Fruit fly (Drosophila melanogaster) whole organism, wandering third instar larva: Measurements from ENCODE around the gene Faa.

Source experiments
- Abd-B ChIP-seq: fragments of >200 bp; optimal IDR thresholded peaks from 2 replicates; lab custom pipeline; 2017; ENCODE audit warnings: missing biosample characterization, missing genetic modification characterization
- CG9705 ChIP-seq: fragments of 200-800 bp; sonication (Bioruptor generic); optimal IDR thresholded peaks from 2 replicates; lab custom pipeline; 2018; ENCODE audit warnings: missing biosample characterization, mild to moderate bottlenecking, missing genetic modification characterization
- CrebA ChIP-seq: fragments of 200-800 bp; sonication (Bioruptor generic); optimal IDR thresholded peaks from 2 replicates; lab custom pipeline; 2016; ENCODE audit warnings: missing biosample characterization, mild to moderate bottlenecking, missing genetic modification characterization, borderline replicate concordance
- Dfd ChIP-seq: fragments of >200 bp; optimal IDR thresholded peaks from 2 replicates; lab custom pipeline; 2017; ENCODE audit warnings: missing biosample characterization, missing genetic modification characterization
- GATAd ChIP-seq: sonication (Bioruptor generic); optimal IDR thresholded peaks from 2 replicates; lab custom pipeline; 2016; ENCODE audit warnings: missing biosample characterization, missing genetic modification characterization
- HLH106 ChIP-seq: fragments of 200-800 bp; optimal IDR thresholded peaks from 3 replicates; lab custom pipeline; 2019; ENCODE audit warnings: missing biosample characterization, mild to moderate bottlenecking, missing genetic modification characterization, moderate library complexity
- Hnf4 ChIP-seq: fragments of 200-800 bp; sonication (Bioruptor generic); optimal IDR thresholded peaks from 2 replicates; lab custom pipeline; 2016; ENCODE audit warnings: missing biosample characterization, mild to moderate bottlenecking, missing genetic modification characterization
- Jra ChIP-seq: sonication (Bioruptor generic); optimal IDR thresholded peaks from 2 replicates; lab custom pipeline; 2016; ENCODE audit warnings: missing biosample characterization, missing genetic modification characterization
- Mio ChIP-seq: sonication (Bioruptor generic); optimal IDR thresholded peaks from 2 replicates; lab custom pipeline; 2016; ENCODE audit warnings: missing biosample characterization, missing genetic modification characterization
- Myc ChIP-seq: fragments of >200 bp; optimal IDR thresholded peaks from 2 replicates; lab custom pipeline; 2017
- N ChIP-seq: fragments of >200 bp; optimal IDR thresholded peaks from 2 replicates; lab custom pipeline; 2018; ENCODE audit warnings: missing biosample characterization, missing external identifiers, missing genetic modification characterization
- OdsH ChIP-seq: fragments of 200-800 bp; sonication (Bioruptor generic); optimal IDR thresholded peaks from 2 replicates; lab custom pipeline; 2016; ENCODE audit warnings: missing biosample characterization, mild to moderate bottlenecking, missing genetic modification characterization
- Sp1 ChIP-seq: fragments of 200-800 bp; sonication (Bioruptor generic); optimal IDR thresholded peaks from 3 replicates; lab custom pipeline; 2019; ENCODE audit warnings: missing biosample characterization, mild to moderate bottlenecking, missing genetic modification characterization, moderate library complexity
- Vsx2 ChIP-seq: fragments of 200-300, 225-300 bp; sonication (Bioruptor generic); optimal IDR thresholded peaks from 2 replicates; lab custom pipeline; 2018; ENCODE audit warnings: missing biosample characterization, missing genetic modification characterization; ENCODE audit not compliant: partially characterized antibody
- br ChIP-seq: fragments of 200-800 bp; sonication (Bioruptor generic); optimal IDR thresholded peaks from 2 replicates; lab custom pipeline; 2016; ENCODE audit warnings: missing biosample characterization, missing genetic modification characterization
- dl ChIP-seq, 2 experiments: fragments of 175-275, 200-275 bp in 1 of 2; fragments of 200-275 bp in 1 of 2; sonication (Bioruptor generic); optimal IDR thresholded peaks; lab custom pipeline; 2018; ENCODE audit warnings: mild to moderate bottlenecking in 2 of 2, missing biosample characterization in 2 of 2, missing genetic modification characterization in 2 of 2, moderate library complexity in 2 of 2; ENCODE audit not compliant: partially characterized antibody in 2 of 2, insufficient read depth in 1 of 2
- dmrt93B ChIP-seq: fragments of 200-800 bp; sonication (Bioruptor generic); optimal IDR thresholded peaks from 2 replicates; lab custom pipeline; 2018; ENCODE audit warnings: missing biosample characterization, mild to moderate bottlenecking, missing genetic modification characterization
- dsf ChIP-seq: sonication (Bioruptor generic); optimal IDR thresholded peaks from 2 replicates; lab custom pipeline; 2016; ENCODE audit warnings: missing biosample characterization, missing genetic modification characterization, borderline replicate concordance
- ey ChIP-seq: fragments of 200-800 bp; sonication (Bioruptor generic); optimal IDR thresholded peaks from 2 replicates; lab custom pipeline; 2016; ENCODE audit warnings: missing biosample characterization, missing genetic modification characterization
- foxo ChIP-seq, 2 experiments: fragments of 200-800 bp; sonication (Bioruptor generic); optimal IDR thresholded peaks; 2 replicates in 1 of 2; 3 replicates in 1 of 2; lab custom pipeline; 2016 to 2017; ENCODE audit warnings: missing biosample characterization in 2 of 2, missing genetic modification characterization in 2 of 2
- fru ChIP-seq: fragments of 200-800 bp; sonication (Bioruptor generic); optimal IDR thresholded peaks from 3 replicates; lab custom pipeline; 2016; ENCODE audit warnings: missing biosample characterization, mild to moderate bottlenecking, missing genetic modification characterization
- h ChIP-seq: fragments of 200-800 bp; sonication (Bioruptor generic); optimal IDR thresholded peaks from 3 replicates; lab custom pipeline; 2016; ENCODE audit warnings: missing biosample characterization, mild to moderate bottlenecking, missing genetic modification characterization
- jim ChIP-seq: fragments of 175-275, 200-325 bp; sonication (Bioruptor generic); optimal IDR thresholded peaks from 2 replicates; lab custom pipeline; 2016; ENCODE audit warnings: missing biosample characterization, mild to moderate bottlenecking, missing genetic modification characterization
- lola ChIP-seq: fragments of >200 bp; optimal IDR thresholded peaks from 2 replicates; lab custom pipeline; 2017; ENCODE audit warnings: missing biosample characterization, missing genetic modification characterization
- psq ChIP-seq: fragments of 200-800 bp; sonication (Bioruptor generic); optimal IDR thresholded peaks from 3 replicates; lab custom pipeline; 2017; ENCODE audit warnings: missing biosample characterization, mild to moderate bottlenecking, missing genetic modification characterization, moderate library complexity
- rgr ChIP-seq: fragments of 200-800 bp; sonication (Bioruptor generic); optimal IDR thresholded peaks from 3 replicates; lab custom pipeline; 2016; ENCODE audit warnings: missing biosample characterization, mild to moderate bottlenecking, missing genetic modification characterization
- sage ChIP-seq: fragments of 200-800 bp; sonication (Bioruptor generic); optimal IDR thresholded peaks from 2 replicates; lab custom pipeline; 2016; ENCODE audit warnings: missing biosample characterization, mild to moderate bottlenecking, missing genetic modification characterization
- sv ChIP-seq: fragments of 200-800 bp; sonication (Bioruptor generic); optimal IDR thresholded peaks from 3 replicates; lab custom pipeline; 2016; ENCODE audit warnings: missing biosample characterization, missing genetic modification characterization
- tai ChIP-seq: sonication (Bioruptor generic); optimal IDR thresholded peaks from 2 replicates; lab custom pipeline; 2016; ENCODE audit warnings: missing biosample characterization, missing genetic modification characterization
- woc ChIP-seq: sonication (Bioruptor generic); optimal IDR thresholded peaks from 2 replicates; lab custom pipeline; 2016; ENCODE audit warnings: missing biosample characterization, mild to moderate bottlenecking, missing genetic modification characterization

Faa gene

dm6 chr3L:4047635-4048034, 26.1 kb downstream of the Faa start, which contains the start of gene Dpy-30L2:
Gene Dpy-30L2 (minus strand): TSS chr3L:4047735.
- TF ChIP-seq Jra (GFP tag; lab: Kevin White, UChicago) = no peak
- TF ChIP-seq GATAd (GFP tag; lab: Kevin White, UChicago) = no peak
- no peak for TF ChIP-seq Mio (GFP tag; lab: Kevin White, UChicago)
- TF ChIP-seq Dfd (GFP tag; lab: Kevin White, UChicago) = no peak
- no peak for TF ChIP-seq sage
- TF ChIP-seq dl (GFP tag; optimal IDR thresholded peaks at IDR 0.05; lab: Kevin White, UChicago; ENCODE audit: insufficient read depth in 1 of 2, partially characterized antibody in 2 of 2) = no peak
- TF ChIP-seq foxo (GFP tag; optimal IDR thresholded peaks at IDR 0.05; lab: Kevin White, UChicago) = no peak
- TF ChIP-seq dmrt93B (GFP tag; lab: Kevin White, UChicago) = no peak

DNA sequence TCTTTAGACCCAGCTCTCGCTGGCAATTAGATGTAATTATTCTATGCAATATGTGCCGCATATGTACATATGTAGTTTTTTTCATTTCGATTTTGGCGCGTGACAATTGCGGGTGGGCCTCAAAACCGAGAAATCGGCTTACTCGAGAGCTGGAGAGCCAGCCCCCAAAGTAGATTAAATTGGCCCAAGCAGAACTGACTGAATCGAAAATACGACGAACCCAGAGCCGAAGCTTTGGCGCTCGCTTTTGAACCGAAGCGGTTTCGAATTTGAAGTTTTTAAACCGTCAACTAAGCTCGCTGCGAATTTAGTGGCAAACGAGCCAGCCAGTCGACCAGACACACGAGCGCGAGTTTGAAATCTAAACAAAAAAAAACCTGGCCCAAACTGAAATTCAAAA, 27.5 kb downstream of the Faa start, which contains the start of gene CG1136:
TSS of gene CG1136 (plus strand) at position 308 of the 400 bp plus-strand sequence.
- TF ChIP-seq dmrt93B (GFP tag; lab: Kevin White, UChicago) = no peak
- TF ChIP-seq h = no peak
- no peak for TF ChIP-seq tai (GFP tag; lab: Kevin White, UChicago)
- no peak for TF ChIP-seq rgr
- TF ChIP-seq fru (GFP tag; lab: Kevin White, UChicago) = no peak
- no peak for TF ChIP-seq Mio (GFP tag; lab: Kevin White, UChicago)
- TF ChIP-seq Vsx2 (GFP tag; lab: Kevin White, UChicago) = no peak
- TF ChIP-seq HLH106 (tag; lab: Kevin White, UChicago) = no peak
- no peak for TF ChIP-seq dsf (GFP tag; lab: Kevin White, UChicago)
- TF ChIP-seq CrebA = no peak

DNA sequence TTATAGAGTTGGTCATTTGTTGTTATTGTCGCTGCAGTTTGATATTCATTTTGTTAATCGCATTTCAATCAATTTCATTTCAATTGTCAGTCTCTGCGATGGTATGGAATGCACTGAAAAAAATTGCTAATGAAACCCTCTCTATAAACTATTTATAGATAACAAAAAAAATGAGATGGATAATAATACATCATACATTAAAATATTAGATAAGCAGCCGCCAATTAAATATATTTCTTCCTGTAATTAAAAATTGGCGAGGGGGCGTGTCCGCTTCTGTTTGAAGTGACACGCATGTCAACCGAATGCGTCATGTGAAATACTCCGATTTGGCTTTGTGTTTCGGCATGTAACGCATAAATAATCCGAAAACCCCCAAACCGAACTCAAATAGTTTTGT, 29.3 kb downstream of the Faa start:
- TF ChIP-seq Abd-B (no peak), CG9705 (GFP tag; lab: Kevin White, UChicago) (no peak), jim (GFP tag; lab: Kevin White, UChicago) (no peak), h (no peak), fru (GFP tag; lab: Kevin White, UChicago) (no peak), Sp1 (GFP tag; lab: Kevin White, UChicago) (no peak), sage (no peak), dl (GFP tag; optimal IDR thresholded peaks at IDR 0.05; lab: Kevin White, UChicago; ENCODE audit: insufficient read depth in 1 of 2, partially characterized antibody in 2 of 2) (no peak), foxo (GFP tag; optimal IDR thresholded peaks at IDR 0.05; lab: Kevin White, UChicago) (no peak), tai (GFP tag; lab: Kevin White, UChicago) (no peak), Jra (GFP tag; lab: Kevin White, UChicago) (no peak)

DNA sequence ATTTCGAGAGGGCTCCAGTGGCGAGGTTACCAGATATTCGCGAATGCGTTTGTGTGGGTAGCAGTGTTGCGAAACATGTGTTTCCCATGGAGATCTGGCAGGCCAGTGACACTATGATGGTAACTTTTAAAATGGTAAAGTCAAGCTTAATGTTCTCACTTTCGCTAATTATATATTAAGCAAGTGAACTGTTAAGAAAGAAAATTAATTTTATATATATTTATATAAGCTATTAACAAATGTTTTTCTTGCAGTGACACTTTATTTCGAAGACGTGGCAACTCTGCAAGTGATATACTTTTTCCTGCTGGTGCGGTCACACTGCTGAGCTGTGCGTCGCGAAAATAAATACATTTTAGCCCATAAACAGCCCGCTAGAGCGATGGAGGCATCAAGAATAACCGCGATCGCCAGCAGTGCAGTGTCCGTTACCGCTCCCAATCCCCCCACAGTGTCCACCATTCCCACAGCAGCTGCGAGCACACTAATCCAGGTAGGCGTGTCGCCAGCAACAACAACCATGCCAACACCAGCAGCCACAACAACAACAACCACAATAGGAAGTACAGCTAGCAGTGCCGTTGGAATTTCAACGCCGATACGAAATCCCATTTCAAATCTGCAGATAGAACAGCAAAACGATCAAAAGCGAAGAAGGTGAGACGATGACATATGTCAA, 33.4 kb downstream of the Faa start, which contains the start of the genes CG11593 and Rcd5:
TSS of gene CG11593 (minus strand) at position 236 of the 679 bp plus-strand sequence.
TSS of gene Rcd5 (plus strand) at position 283 of the 679 bp plus-strand sequence.
- no peak for TF ChIP-seq br (GFP tag; lab: Kevin White, UChicago)
- TF ChIP-seq Myc (lab: Kevin White, UChicago) = peak; percentile 52
- no peak for TF ChIP-seq woc (GFP tag; lab: Kevin White, UChicago)
- TF ChIP-seq HLH106 (tag; lab: Kevin White, UChicago) = peak; percentile 76
- no peak for TF ChIP-seq lola (GFP tag; lab: Kevin White, UChicago)
- no peak for TF ChIP-seq Hnf4 (GFP tag; lab: Kevin White, UChicago)
- TF ChIP-seq psq (GFP tag; lab: Kevin White, UChicago) = peak; percentile 60
- TF ChIP-seq dmrt93B (GFP tag; lab: Kevin White, UChicago) = peak; percentile 60
- TF ChIP-seq OdsH (GFP tag; lab: Kevin White, UChicago) = peak; percentile 34
- peak; percentile 27 for TF ChIP-seq sv (GFP tag; lab: Kevin White, UChicago)
- no peak for TF ChIP-seq N (GFP tag; lab: Kevin White, UChicago)
- TF ChIP-seq h = no peak
- no peak for TF ChIP-seq Vsx2 (GFP tag; lab: Kevin White, UChicago)

- TF ChIP-seq dmrt93B (GFP tag; lab: Kevin White, UChicago) (no peak), N (GFP tag; lab: Kevin White, UChicago) (no peak), Jra (GFP tag; lab: Kevin White, UChicago) (no peak), ey (GFP tag; lab: Kevin White, UChicago) (no peak), jim (GFP tag; lab: Kevin White, UChicago) (no peak)
Measured at dm6 chr3L:4035499-4035898, 38.3 kb downstream of the Faa start, which contains the start of gene Gr64f. Gene Gr64f (plus strand): TSS chr3L:4035799.
